Fruit fly (Drosophila melanogaster): ENCODE results near the gene CG11345.

The CG11345 gene

DNA sequence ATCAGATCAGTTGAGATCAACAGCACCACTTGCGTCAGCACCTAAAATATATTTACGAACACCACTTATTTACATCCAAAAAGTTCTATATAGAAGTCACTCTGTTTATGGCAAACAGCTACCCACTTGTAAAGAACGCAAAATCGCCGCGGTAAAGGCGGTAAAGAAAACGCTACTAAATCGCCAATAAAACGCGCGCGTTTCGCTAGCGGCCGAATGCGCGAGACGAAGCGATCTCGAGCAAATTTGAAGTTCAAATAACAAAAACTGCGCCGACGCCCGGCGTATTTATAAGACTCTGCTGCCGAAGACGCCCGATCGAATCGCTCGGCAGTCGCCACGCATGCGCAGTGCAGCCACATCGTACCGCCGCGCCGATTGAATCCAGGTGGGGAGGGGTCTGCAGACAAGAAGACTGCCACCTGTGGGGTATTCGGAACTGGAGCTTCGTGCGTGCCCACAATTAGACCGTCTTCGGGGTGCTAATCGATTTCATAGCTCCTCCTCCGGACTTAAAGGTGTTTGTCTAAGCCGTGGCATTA, 32.8 kb upstream of the CG11345 start, which contains the start of gene CG13722 (continued):
- TF ChIP-seq ap (GFP tag; IDR thresholded peaks at IDR 0.05) (no peak), CG8359 (GFP tag; optimal IDR thresholded peaks at IDR 0.05; ENCODE audit: borderline replicate concordance) (peak; percentile 99), caup (GFP tag; optimal IDR thresholded peaks at IDR 0.05; ENCODE audit: severe bottlenecking) (no peak), CG10274 (GFP tag; optimal IDR thresholded peaks at IDR 0.05) (peak; percentile 13), CG9817 (tag; optimal IDR thresholded peaks at IDR 0.05) (no peak), CG7963 (GFP tag; IDR thresholded peaks at IDR 0.05; ENCODE audit: partially characterized antibody) (0 out of 3 replicates have a peak, but pooled peaks have one; percentile 7), sima (GFP tag; optimal IDR thresholded peaks at IDR 0.05) (no peak), stwl (tag; optimal IDR thresholded peaks at IDR 0.05) (no peak), ro (GFP tag; IDR thresholded peaks at IDR 0.05) (no peak), ftz-f1 (GFP tag; optimal IDR thresholded peaks at IDR 0.05) (no peak), CG12155 (GFP tag; optimal IDR thresholded peaks at IDR 0.05) (no peak), CG8089 (GFP tag; optimal IDR thresholded peaks at IDR 0.05) (no peak), CG14014 (GFP tag; IDR thresholded peaks at IDR 0.05) (no peak), toy (GFP tag; IDR thresholded peaks at IDR 0.05) (no peak), HHEX (GFP tag; optimal IDR thresholded peaks at IDR 0.05) (no peak), CG33557 (GFP tag; optimal IDR thresholded peaks at IDR 0.05) (no peak), CG10366 (GFP tag; IDR thresholded peaks at IDR 0.05) (no peak), tll (GFP tag; optimal IDR thresholded peaks at IDR 0.05) (no peak), Dll (GFP tag; IDR thresholded peaks at IDR 0.05; ENCODE audit: partially characterized antibody) (0 out of 4 replicates have a peak, but pooled peaks have one; percentile 14), ems (GFP tag; optimal IDR thresholded peaks at IDR 0.05) (no peak), CG14441 (GFP tag; IDR thresholded peaks at IDR 0.05) (peak; percentile 16; the same call in 1 of the 2 replicates), nom (GFP tag; optimal IDR thresholded peaks at IDR 0.05) (peak; percentile 60), sna (GFP tag; IDR thresholded peaks at IDR 0.05; ENCODE audit: partially characterized antibody) (0 out of 2 replicates have a peak, but pooled peaks have one; percentile 18)

DNA sequence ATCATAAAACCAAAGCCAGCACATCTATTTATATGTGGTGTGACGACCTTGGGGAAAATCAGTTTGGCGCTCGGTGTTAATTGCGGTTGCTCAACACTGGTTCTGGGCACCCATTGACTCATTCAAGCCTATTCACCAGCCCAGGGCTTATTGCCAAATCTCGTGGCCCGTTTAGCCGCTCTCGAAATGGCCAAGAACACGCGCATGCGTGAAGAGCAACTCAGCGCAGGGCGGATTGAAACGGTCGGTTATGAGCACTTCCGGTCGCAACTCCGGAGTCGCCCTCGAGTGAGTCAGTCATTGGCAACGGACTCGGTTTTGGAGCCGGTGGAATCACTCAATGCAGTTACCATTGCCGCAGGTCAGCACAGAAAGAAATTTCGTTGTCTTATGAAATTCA, 31.5 kb upstream of the CG11345 start:
- TF ChIP-seq CG8359 (GFP tag; optimal IDR thresholded peaks at IDR 0.05; ENCODE audit: borderline replicate concordance) (peak; percentile 57), chm (GFP tag; IDR thresholded peaks at IDR 0.05) (no peak), z (GFP tag; IDR thresholded peaks at IDR 0.05) (peak; percentile 61; the same call in 1 of the 3 replicates), ewg (GFP tag; optimal IDR thresholded peaks at IDR 0.05) (peak; percentile 30), CG6272 (GFP tag; IDR thresholded peaks at IDR 0.05) (peak; percentile 22; the same call in 1 of the 2 replicates), Camta (GFP tag; optimal IDR thresholded peaks at IDR 0.05) (no peak), ems (GFP tag; optimal IDR thresholded peaks at IDR 0.05) (no peak), zf30C (GFP tag; optimal IDR thresholded peaks at IDR 0.05) (no peak), gsb (GFP tag; IDR thresholded peaks at IDR 0.05) (0 out of 2 replicates have a peak, but pooled peaks have one; percentile 33), chinmo (GFP tag; IDR thresholded peaks at IDR 0.05; ENCODE audit: partially characterized antibody) (0 out of 4 replicates have a peak, but pooled peaks have one; percentile 34), Ets65A (GFP tag) (peak; percentile 56)

DNA sequence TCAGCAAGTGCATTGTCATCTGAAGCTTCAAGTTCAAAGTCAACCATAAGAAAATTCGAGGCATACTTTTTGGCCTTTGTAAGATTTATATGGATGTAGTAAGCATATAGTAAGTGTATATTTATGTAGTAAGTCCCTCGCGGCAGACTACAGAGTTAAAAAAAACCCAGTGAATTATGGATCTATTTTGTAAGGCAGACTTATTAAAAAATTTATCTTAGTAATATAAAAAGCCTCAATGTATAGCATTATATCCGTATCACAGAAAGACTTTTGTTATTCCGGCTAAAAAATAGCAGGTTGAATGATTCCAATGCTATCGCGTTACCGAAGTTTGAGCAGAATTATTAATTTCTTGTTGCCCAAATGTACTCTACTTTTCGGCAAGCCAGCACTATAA, 26.7 kb upstream of the CG11345 start:
- no peak for TF ChIP-seq CTCF (GFP tag; optimal IDR thresholded peaks at IDR 0.05)
- TF ChIP-seq ap (GFP tag; IDR thresholded peaks at IDR 0.05), result no peak
- no peak for TF ChIP-seq Eip74EF (GFP tag; optimal IDR thresholded peaks at IDR 0.05)
- TF ChIP-seq fu2 (GFP tag; optimal IDR thresholded peaks at IDR 0.05), result no peak
- TF ChIP-seq CG13894 (tag; optimal IDR thresholded peaks at IDR 0.05), result peak; percentile 73
- peak in 1 of 3 experiments; percentile 39 for TF ChIP-seq lola (GFP tag; optimal IDR thresholded peaks at IDR 0.05)
- TF ChIP-seq cg (GFP tag; optimal IDR thresholded peaks at IDR 0.05), result no peak
- TF ChIP-seq maf-S (GFP tag; optimal IDR thresholded peaks at IDR 0.05), result no peak
- TF ChIP-seq yki (optimal IDR thresholded peaks at IDR 0.05), result no peak
- TF ChIP-seq tgo (GFP tag; IDR thresholded peaks at IDR 0.05), result no peak
- peak; percentile 81 for TF ChIP-seq sens (GFP tag)
- TF ChIP-seq CG17385 (GFP tag; optimal IDR thresholded peaks at IDR 0.05), result no peak
- TF ChIP-seq stc (GFP tag; IDR thresholded peaks at IDR 0.05), result no peak
